Worm (Caenorhabditis elegans): Measurements from ENCODE around the gene T25B2.2.

T25B2.2 gene

DNA sequence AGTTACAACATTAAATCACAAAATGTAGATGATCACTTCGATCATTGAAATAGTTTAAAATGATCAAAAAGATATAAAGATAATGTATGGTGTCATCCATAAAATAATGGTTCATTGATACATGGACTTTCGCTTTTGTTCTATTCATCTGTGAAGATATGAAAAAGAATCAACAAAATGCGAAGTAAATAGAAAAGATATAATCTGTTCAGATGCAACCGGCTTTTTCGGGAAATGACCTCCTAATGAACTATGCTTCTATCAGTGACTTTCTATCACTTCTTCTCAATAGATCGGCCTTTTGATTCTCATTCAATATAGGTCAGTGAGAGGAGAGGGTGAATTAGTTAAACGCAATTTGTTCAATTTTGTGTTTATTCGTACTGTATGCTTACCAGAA, 9.5 kb downstream of the T25B2.2 start:
- TF ChIP-seq ztf-29 (GFP tag; IDR thresholded peaks at IDR 0.05) (no peak), cog-1 (tag; optimal IDR thresholded peaks at IDR 0.05) (no peak), flt-1 (GFP tag; IDR thresholded peaks at IDR 0.05) (no peak), T22C8.4 (GFP tag; IDR thresholded peaks at IDR 0.05) (no peak), klf-2 (GFP tag; conservative IDR thresholded peaks at IDR 0.05) (no peak), med-1 (GFP tag; optimal IDR thresholded peaks at IDR 0.05; ENCODE audit: insufficient read depth) (no peak), tab-1 (GFP tag; IDR thresholded peaks at IDR 0.05) (no peak), ztf-23 (GFP tag; IDR thresholded peaks at IDR 0.05) (no peak), ref-1 (GFP tag; conservative IDR thresholded peaks at IDR 0.05) (no peak)

DNA sequence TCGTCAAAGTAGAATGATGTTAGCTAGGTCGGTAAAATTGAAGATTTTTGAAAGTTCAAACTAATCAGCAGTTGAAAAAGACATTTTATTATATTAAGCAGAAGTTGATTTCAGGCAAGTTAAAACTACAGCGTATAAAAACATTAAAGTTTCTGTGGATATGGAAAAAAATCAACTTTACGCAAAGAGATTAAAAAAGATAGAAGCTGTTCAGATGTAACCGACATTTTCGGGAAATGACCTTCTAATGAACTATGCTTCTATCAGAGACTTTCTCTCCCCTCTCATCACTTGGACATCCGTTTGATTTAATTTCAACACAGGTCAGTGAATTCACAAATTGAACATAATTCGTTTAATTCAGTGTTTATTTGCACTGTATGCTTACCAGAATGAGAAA, 10.8 kb downstream of the T25B2.2 start, which contains the start of gene T13C5.7:
Gene T13C5.7 (plus strand): TSS at position 301 of the 400 bp plus-strand sequence.
- no peak for TF ChIP-seq flt-1 (GFP tag; IDR thresholded peaks at IDR 0.05)

- no peak for TF ChIP-seq ztf-23 (GFP tag; IDR thresholded peaks at IDR 0.05)
- no peak for TF ChIP-seq klf-2 (GFP tag; conservative IDR thresholded peaks at IDR 0.05)
- no peak for TF ChIP-seq T22C8.4 (GFP tag; IDR thresholded peaks at IDR 0.05)
- no peak for TF ChIP-seq flt-1 (GFP tag; IDR thresholded peaks at IDR 0.05)
- TF ChIP-seq cog-1 (tag; optimal IDR thresholded peaks at IDR 0.05), result no peak
- no peak for TF ChIP-seq ref-1 (GFP tag; conservative IDR thresholded peaks at IDR 0.05)
- no peak for TF ChIP-seq med-1 (GFP tag; optimal IDR thresholded peaks at IDR 0.05; ENCODE audit: insufficient read depth)
- no peak for TF ChIP-seq tab-1 (GFP tag; IDR thresholded peaks at IDR 0.05)
- no peak for TF ChIP-seq ztf-29 (GFP tag; IDR thresholded peaks at IDR 0.05)
These were observed 15.3 kb downstream of the T25B2.2 start, which contains the start of gene T13C5.2 for ce11 chrX:6184709-6185108. TSS of gene T13C5.2 (plus strand) at chrX:6185009.

ce11 chrX:6187848-6188247, 18.4 kb downstream of the T25B2.2 start, which contains the start of gene T13C5.10:
TSS of gene T13C5.10 (plus strand) at chrX:6188148.
- TF ChIP-seq med-1 (GFP tag; optimal IDR thresholded peaks at IDR 0.05; ENCODE audit: insufficient read depth) (no peak), klf-2 (GFP tag; conservative IDR thresholded peaks at IDR 0.05) (no peak), ztf-23 (GFP tag; IDR thresholded peaks at IDR 0.05) (no peak), flt-1 (GFP tag; IDR thresholded peaks at IDR 0.05) (no peak), T22C8.4 (GFP tag; IDR thresholded peaks at IDR 0.05) (no peak), tab-1 (GFP tag; IDR thresholded peaks at IDR 0.05) (no peak), cog-1 (tag; optimal IDR thresholded peaks at IDR 0.05) (no peak), ref-1 (GFP tag; conservative IDR thresholded peaks at IDR 0.05) (no peak), ztf-29 (GFP tag; IDR thresholded peaks at IDR 0.05) (no peak)

- no peak for TF ChIP-seq tab-1 (GFP tag; IDR thresholded peaks at IDR 0.05)
- TF ChIP-seq klf-2 (GFP tag; conservative IDR thresholded peaks at IDR 0.05), result no peak
- no peak for TF ChIP-seq cog-1 (tag; optimal IDR thresholded peaks at IDR 0.05)
- TF ChIP-seq med-1 (GFP tag; optimal IDR thresholded peaks at IDR 0.05; ENCODE audit: insufficient read depth), result no peak
- no peak for TF ChIP-seq flt-1 (GFP tag; IDR thresholded peaks at IDR 0.05)
- TF ChIP-seq T22C8.4 (GFP tag; IDR thresholded peaks at IDR 0.05), result no peak
- no peak for TF ChIP-seq ztf-23 (GFP tag; IDR thresholded peaks at IDR 0.05)
- TF ChIP-seq ztf-29 (GFP tag; IDR thresholded peaks at IDR 0.05), result no peak
- no peak for TF ChIP-seq ref-1 (GFP tag; conservative IDR thresholded peaks at IDR 0.05)
These were observed 20.5 kb downstream of the T25B2.2 start, which contains the start of gene T13C5.9 for ce11 chrX:6189955-6190354. TSS of gene T13C5.9 (plus strand) at chrX:6190255.

ce11 chrX:6194191-6194724, 24.8 kb downstream of the T25B2.2 start, which contains the start of gene ceh-54:
TSS of gene ceh-54 (minus strand) at chrX:6194241.
- TF ChIP-seq cog-1 (tag; optimal IDR thresholded peaks at IDR 0.05) (no peak), klf-2 (GFP tag; conservative IDR thresholded peaks at IDR 0.05) (no peak), ztf-29 (GFP tag; IDR thresholded peaks at IDR 0.05) (no peak), ztf-23 (GFP tag; IDR thresholded peaks at IDR 0.05) (no peak), tab-1 (GFP tag; IDR thresholded peaks at IDR 0.05) (no peak), T22C8.4 (GFP tag; IDR thresholded peaks at IDR 0.05) (no peak), ref-1 (GFP tag; conservative IDR thresholded peaks at IDR 0.05) (no peak), flt-1 (GFP tag; IDR thresholded peaks at IDR 0.05) (no peak), med-1 (GFP tag; optimal IDR thresholded peaks at IDR 0.05; ENCODE audit: insufficient read depth) (no peak)

DNA sequence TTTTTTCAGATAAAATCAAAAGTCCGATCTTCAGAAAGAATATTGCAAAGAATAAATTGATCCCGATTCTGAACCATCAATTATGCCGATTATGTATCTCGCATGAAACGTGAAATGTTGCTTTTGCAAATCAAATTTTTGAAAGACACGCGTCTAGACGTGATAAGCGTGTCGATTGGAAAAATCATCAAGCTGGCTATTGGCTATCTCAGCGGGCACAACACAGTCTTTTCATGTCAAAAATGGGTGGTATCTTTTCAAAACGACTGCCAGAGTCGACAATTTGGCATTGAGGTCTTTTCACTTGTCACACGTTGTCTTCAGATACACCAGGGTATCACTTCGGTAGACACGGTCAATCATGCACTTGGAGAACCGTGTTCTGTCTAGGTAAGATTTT, 27.2 kb downstream of the T25B2.2 start, which contains the start of gene daf-9:
Gene daf-9 (plus strand): TSS at position 301 of the 400 bp plus-strand sequence.
- no peak for TF ChIP-seq ref-1 (GFP tag; conservative IDR thresholded peaks at IDR 0.05)
- TF ChIP-seq klf-2 (GFP tag; conservative IDR thresholded peaks at IDR 0.05), result no peak
- no peak for TF ChIP-seq ztf-23 (GFP tag; IDR thresholded peaks at IDR 0.05)
- TF ChIP-seq T22C8.4 (GFP tag; IDR thresholded peaks at IDR 0.05), result no peak
- no peak for TF ChIP-seq ztf-29 (GFP tag; IDR thresholded peaks at IDR 0.05)
- TF ChIP-seq flt-1 (GFP tag; IDR thresholded peaks at IDR 0.05), result no peak
- TF ChIP-seq med-1 (GFP tag; optimal IDR thresholded peaks at IDR 0.05; ENCODE audit: insufficient read depth), result no peak
- TF ChIP-seq tab-1 (GFP tag; IDR thresholded peaks at IDR 0.05), result no peak
- TF ChIP-seq cog-1 (tag; optimal IDR thresholded peaks at IDR 0.05), result no peak

ce11 chrX:6201542-6201941, 32.1 kb downstream of the T25B2.2 start:
- TF ChIP-seq T22C8.4 (GFP tag; IDR thresholded peaks at IDR 0.05) (no peak), ref-1 (GFP tag; conservative IDR thresholded peaks at IDR 0.05) (no peak), cog-1 (tag; optimal IDR thresholded peaks at IDR 0.05) (no peak), ztf-23 (GFP tag; IDR thresholded peaks at IDR 0.05) (no peak), klf-2 (GFP tag; conservative IDR thresholded peaks at IDR 0.05) (no peak), flt-1 (GFP tag; IDR thresholded peaks at IDR 0.05) (no peak), med-1 (GFP tag; optimal IDR thresholded peaks at IDR 0.05; ENCODE audit: insufficient read depth) (no peak), ztf-29 (GFP tag; IDR thresholded peaks at IDR 0.05) (no peak), tab-1 (GFP tag; IDR thresholded peaks at IDR 0.05) (no peak)

DNA sequence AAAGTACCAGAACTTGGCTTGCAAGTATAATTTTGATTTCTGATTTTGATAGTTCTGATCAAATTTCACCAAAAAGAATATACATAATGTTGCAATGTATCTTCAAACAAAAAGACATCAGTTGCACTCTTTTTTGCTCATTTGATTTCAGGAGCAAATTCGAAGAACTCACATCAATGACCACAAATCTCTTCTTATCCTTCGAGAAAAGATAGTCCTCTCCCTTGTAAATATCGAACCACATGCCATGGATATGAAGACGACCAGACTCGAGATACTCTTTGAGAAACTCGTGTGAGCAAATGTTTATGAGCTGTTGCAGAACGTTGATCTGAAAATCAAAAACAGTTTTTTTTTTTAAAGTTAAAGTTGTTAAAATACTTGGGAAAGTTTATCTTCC, 33.4 kb downstream of the T25B2.2 start:
- no peak for TF ChIP-seq tab-1 (GFP tag; IDR thresholded peaks at IDR 0.05)
- no peak for TF ChIP-seq ztf-29 (GFP tag; IDR thresholded peaks at IDR 0.05)
- no peak for TF ChIP-seq med-1 (GFP tag; optimal IDR thresholded peaks at IDR 0.05; ENCODE audit: insufficient read depth)
- no peak for TF ChIP-seq T22C8.4 (GFP tag; IDR thresholded peaks at IDR 0.05)
- TF ChIP-seq flt-1 (GFP tag; IDR thresholded peaks at IDR 0.05), result no peak

DNA sequence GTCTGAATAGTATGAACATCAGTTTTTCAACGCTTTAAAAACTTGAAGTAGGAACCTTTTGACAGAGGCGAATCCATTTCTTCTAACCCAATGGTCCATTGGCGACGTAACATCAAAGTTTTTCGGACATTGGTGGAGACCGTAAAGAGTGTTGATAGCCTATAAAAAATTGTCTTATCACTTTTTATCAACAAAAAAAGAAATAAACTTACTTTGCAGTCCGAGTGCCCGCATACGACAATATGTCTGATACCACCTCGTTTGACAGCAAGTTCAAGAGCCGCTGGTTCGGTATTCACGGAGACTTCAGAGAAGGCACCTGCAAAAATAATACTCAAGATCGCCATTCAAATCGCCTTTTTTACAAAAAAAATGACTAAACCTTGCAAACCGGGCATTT, 33.9 kb downstream of the T25B2.2 start:
- TF ChIP-seq ztf-23 (GFP tag; IDR thresholded peaks at IDR 0.05) (no peak), cog-1 (tag; optimal IDR thresholded peaks at IDR 0.05) (no peak), tab-1 (GFP tag; IDR thresholded peaks at IDR 0.05) (no peak), T22C8.4 (GFP tag; IDR thresholded peaks at IDR 0.05) (no peak), flt-1 (GFP tag; IDR thresholded peaks at IDR 0.05) (no peak), med-1 (GFP tag; optimal IDR thresholded peaks at IDR 0.05; ENCODE audit: insufficient read depth) (no peak), ztf-29 (GFP tag; IDR thresholded peaks at IDR 0.05) (no peak), ref-1 (GFP tag; conservative IDR thresholded peaks at IDR 0.05) (no peak), klf-2 (GFP tag; conservative IDR thresholded peaks at IDR 0.05) (no peak)
